Fruit fly (Drosophila melanogaster) whole organism, embryonic: Measurements from ENCODE around the gene CG43136.
A peak's percentile ranks its signal among the peaks of the same experiment; 100 is the strongest.

Experiments
- Ada2b ChIP-seq: fragments of 200-800 bp; sonication (Bioruptor generic); IDR thresholded peaks from 2 replicates; pipeline ENCODE4 v1.3.6; 2022; ENCODE audit warnings: missing biosample characterization, missing genetic modification characterization
- Atf6 ChIP-seq: fragments of 200-800 bp; sonication (Bioruptor generic); IDR thresholded peaks from 2 replicates; pipeline ENCODE4 v1.3.6; 2022; ENCODE audit warnings: missing biosample characterization, missing genetic modification characterization
- Bteb2 ChIP-seq: fragments of 200-800 bp; sonication (Bioruptor generic); optimal IDR thresholded peaks from 2 replicates; lab custom pipeline; 2016; ENCODE audit warnings: missing biosample characterization, missing genetic modification characterization
- CG10147 ChIP-seq: fragments of 200-800 bp; sonication (Bioruptor generic); optimal IDR thresholded peaks from 2 replicates; lab custom pipeline; 2019; ENCODE audit warnings: missing biosample characterization, mild to moderate bottlenecking, missing genetic modification characterization, moderate library complexity
- CG10565 ChIP-seq: fragments of 200-800 bp; sonication (Bioruptor generic); optimal IDR thresholded peaks from 3 replicates; lab custom pipeline; 2016; ENCODE audit warnings: missing biosample characterization, mild to moderate bottlenecking, missing genetic modification characterization
- CG11560 ChIP-seq: fragments of 200-800 bp; sonication (Bioruptor generic); IDR thresholded peaks from 3 replicates; pipeline ENCODE4 v1.3.6; 2022; ENCODE audit warnings: missing biosample characterization, missing genetic modification characterization
- CG12391 ChIP-seq: fragments of 200-800 bp; sonication (Bioruptor generic); optimal IDR thresholded peaks from 3 replicates; lab custom pipeline; 2018; ENCODE audit warnings: missing biosample characterization, mild to moderate bottlenecking, missing genetic modification characterization, moderate library complexity
- CG16815 ChIP-seq: fragments of 200-800 bp; sonication (Bioruptor generic); optimal IDR thresholded peaks from 3 replicates; lab custom pipeline; 2017; ENCODE audit warnings: missing biosample characterization, mild to moderate bottlenecking, missing genetic modification characterization
- CG17912 ChIP-seq: fragments of 200-800 bp; sonication (Bioruptor generic); optimal IDR thresholded peaks from 2 replicates; lab custom pipeline; 2018; ENCODE audit warnings: missing biosample characterization, mild to moderate bottlenecking, missing genetic modification characterization
- CG18599 ChIP-seq: fragments of 200-800 bp; sonication (Bioruptor generic); optimal IDR thresholded peaks from 3 replicates; lab custom pipeline; 2017; ENCODE audit warnings: missing biosample characterization, missing genetic modification characterization, mild to moderate bottlenecking, moderate library complexity, missing genetic modification reagents
- CG2120 ChIP-seq: fragments of 200-800 bp; sonication (Bioruptor generic); optimal IDR thresholded peaks from 3 replicates; lab custom pipeline; 2016; ENCODE audit warnings: missing biosample characterization, missing genetic modification characterization
- CG2199 ChIP-seq: fragments of 200-800 bp; sonication (Bioruptor generic); IDR thresholded peaks from 3 replicates; pipeline ENCODE4 v1.3.6; 2022; ENCODE audit warnings: missing biosample characterization, missing genetic modification characterization
- CG31365 ChIP-seq: fragments of 200-800 bp; sonication (Bioruptor generic); optimal IDR thresholded peaks from 2 replicates; lab custom pipeline; 2018; ENCODE audit warnings: missing biosample characterization, mild to moderate bottlenecking, missing genetic modification characterization
- CG3407 ChIP-seq: fragments of 200-800 bp; sonication (Bioruptor generic); optimal IDR thresholded peaks from 2 replicates; lab custom pipeline; 2018; ENCODE audit warnings: missing biosample characterization, mild to moderate bottlenecking, missing genetic modification characterization
- CG34376 ChIP-seq: fragments of 200-800 bp; sonication (Bioruptor generic); optimal IDR thresholded peaks from 2 replicates; lab custom pipeline; 2018; ENCODE audit warnings: missing biosample characterization, mild to moderate bottlenecking, missing genetic modification characterization
- CG3838 ChIP-seq: fragments of 200-800 bp; sonication (Bioruptor generic); optimal IDR thresholded peaks from 3 replicates; lab custom pipeline; 2016; ENCODE audit warnings: missing biosample characterization, missing genetic modification characterization
- CG5180 ChIP-seq: fragments of 200-800 bp; sonication (Bioruptor generic); optimal IDR thresholded peaks from 3 replicates; lab custom pipeline; 2017; ENCODE audit warnings: missing biosample characterization, missing genetic modification characterization, mild to moderate bottlenecking, moderate library complexity, missing genetic modification reagents
- CG6654 ChIP-seq: fragments of 200-800 bp; sonication (Bioruptor generic); optimal IDR thresholded peaks from 2 replicates; lab custom pipeline; 2017; ENCODE audit warnings: missing biosample characterization, mild to moderate bottlenecking, missing genetic modification characterization
- CG6854 ChIP-seq: fragments of 200-800 bp; sonication (Bioruptor generic); optimal IDR thresholded peaks from 3 replicates; lab custom pipeline; 2017; ENCODE audit warnings: missing biosample characterization, mild to moderate bottlenecking, missing genetic modification characterization
- CG7357 ChIP-seq: fragments of 200-800 bp; sonication (Bioruptor generic); IDR thresholded peaks from 3 replicates; pipeline ENCODE4 v1.3.6; 2022; ENCODE audit warnings: missing biosample characterization, missing genetic modification characterization
- CG7839 ChIP-seq: fragments of 200-800 bp; sonication (Bioruptor generic); optimal IDR thresholded peaks from 3 replicates; lab custom pipeline; 2018; ENCODE audit warnings: missing biosample characterization, mild to moderate bottlenecking, missing genetic modification characterization, moderate library complexity
- CG8281 ChIP-seq: fragments of 200-800 bp; sonication (Bioruptor generic); optimal IDR thresholded peaks from 2 replicates; lab custom pipeline; 2018; ENCODE audit warnings: missing biosample characterization, mild to moderate bottlenecking, missing genetic modification characterization, moderate library complexity
- Dad ChIP-seq: fragments of 200-800 bp; sonication (Bioruptor generic); optimal IDR thresholded peaks from 3 replicates; lab custom pipeline; 2016; ENCODE audit warnings: missing biosample characterization, missing genetic modification characterization
- Drgx ChIP-seq: fragments of 200-800 bp; sonication (Bioruptor generic); IDR thresholded peaks from 2 replicates; pipeline ENCODE4 v1.3.6; 2022; ENCODE audit warnings: missing biosample characterization, missing genetic modification characterization
- Ets65A ChIP-seq: fragments of 200-800 bp; sonication (Bioruptor generic); peaks from one replicate; lab custom pipeline; 2016; ENCODE audit warnings: missing biosample characterization, missing genetic modification characterization
- Fer3 ChIP-seq: fragments of 200-800 bp; sonication (Bioruptor generic); optimal IDR thresholded peaks from 2 replicates; lab custom pipeline; 2018; ENCODE audit warnings: missing biosample characterization, mild to moderate bottlenecking, missing genetic modification characterization, moderate library complexity
- NC2α ChIP-seq: fragments of 200-800 bp; sonication (Bioruptor generic); optimal IDR thresholded peaks from 2 replicates; lab custom pipeline; 2016; ENCODE audit warnings: missing biosample characterization, missing genetic modification characterization
- Sox100B ChIP-seq: fragments of 200-800 bp; sonication (Bioruptor generic); optimal IDR thresholded peaks from 3 replicates; lab custom pipeline; 2018; ENCODE audit warnings: missing biosample characterization, mild to moderate bottlenecking, missing genetic modification characterization
- bcd ChIP-seq: fragments of 200-800 bp; sonication (Bioruptor generic); optimal IDR thresholded peaks from 2 replicates; lab custom pipeline; 2017; ENCODE audit warnings: missing biosample characterization, mild to moderate bottlenecking, missing genetic modification characterization
- dysf ChIP-seq: fragments of 200-800 bp; sonication (Bioruptor generic); IDR thresholded peaks from 3 replicates; pipeline ENCODE4 v1.3.6; 2022; ENCODE audit warnings: missing biosample characterization, missing genetic modification characterization
- esg ChIP-seq: fragments of 200-800 bp; sonication (Bioruptor generic); conservative IDR thresholded peaks from 2 replicates; pipeline ENCODE4 v1.3.6; 2022; ENCODE audit warnings: missing biosample characterization, missing genetic modification characterization
- ewg ChIP-seq: fragments of 200-800 bp; sonication (Bioruptor generic); optimal IDR thresholded peaks from 3 replicates; lab custom pipeline; 2017; ENCODE audit warnings: mild to moderate bottlenecking, missing biosample characterization, missing genetic modification reagents, missing genetic modification characterization
- exex ChIP-seq: fragments of 200-800 bp; sonication (Bioruptor generic); optimal IDR thresholded peaks from 4 replicates; lab custom pipeline; 2018; ENCODE audit warnings: missing biosample characterization, mild to moderate bottlenecking, missing genetic modification characterization, moderate library complexity
- gcm2 ChIP-seq: fragments of 200-800 bp; sonication (Bioruptor generic); optimal IDR thresholded peaks from 2 replicates; lab custom pipeline; 2016; ENCODE audit warnings: missing biosample characterization, missing genetic modification characterization
- ind ChIP-seq: fragments of 200-800 bp; sonication (Bioruptor generic); optimal IDR thresholded peaks from 3 replicates; lab custom pipeline; 2016; ENCODE audit warnings: missing biosample characterization, missing genetic modification characterization
- lab ChIP-seq: fragments of 200-800 bp; sonication (Bioruptor generic); optimal IDR thresholded peaks from 3 replicates; lab custom pipeline; 2017; ENCODE audit warnings: missing biosample characterization, missing genetic modification characterization, mild to moderate bottlenecking, moderate library complexity, missing genetic modification reagents
- lmd ChIP-seq: fragments of 200-800 bp; sonication (Bioruptor generic); IDR thresholded peaks from 2 replicates; pipeline ENCODE4 v1.3.6; 2022; ENCODE audit warnings: missing biosample characterization, missing genetic modification characterization
- prd ChIP-seq, 3 experiments: fragments of >200 bp in 2 of 3; fragments of 200-800 bp in 1 of 3; sonication (Bioruptor generic) in 1 of 3; optimal IDR thresholded peaks in 2 of 3; IDR thresholded peaks in 1 of 3; 2 replicates in 2 of 3; 3 replicates in 1 of 3; pipeline versions ENCODE4 v1.3.6 to Lab custom; 2017 to 2022; ENCODE audit warnings: missing biosample characterization in 1 of 3, missing genetic modification characterization in 1 of 3
- rib ChIP-seq: fragments of 200-800 bp; sonication (Bioruptor generic); IDR thresholded peaks from 2 replicates; pipeline ENCODE4 v1.3.6; 2022; ENCODE audit warnings: missing biosample characterization, missing genetic modification characterization
- ro ChIP-seq: fragments of 200-800 bp; sonication (Bioruptor generic); IDR thresholded peaks from 2 replicates; pipeline ENCODE4 v1.3.6; 2022; ENCODE audit warnings: missing biosample characterization, missing genetic modification characterization
- run ChIP-seq: fragments of 200-800 bp; sonication (Bioruptor generic); optimal IDR thresholded peaks from 3 replicates; lab custom pipeline; 2018; ENCODE audit warnings: missing biosample characterization, mild to moderate bottlenecking, missing genetic modification characterization
- seq ChIP-seq: fragments of 200-800 bp; sonication (Bioruptor generic); IDR thresholded peaks from 2 replicates; pipeline ENCODE4 v1.3.6; 2022; ENCODE audit warnings: missing biosample characterization, missing genetic modification characterization
- sna ChIP-seq: fragments of 200-800 bp; sonication (Bioruptor generic); IDR thresholded peaks from 2 replicates; pipeline ENCODE4 v1.3.6; 2022; ENCODE audit warnings: missing biosample characterization, missing genetic modification characterization; ENCODE audit not compliant: partially characterized antibody
- tio ChIP-seq: fragments of 200-800 bp; sonication (Bioruptor generic); optimal IDR thresholded peaks from 2 replicates; lab custom pipeline; 2017; ENCODE audit warnings: missing biosample characterization, missing genetic modification characterization, inconsistent platforms
- trh ChIP-seq: fragments of 200-800 bp; sonication (Bioruptor generic); optimal IDR thresholded peaks from 2 replicates; lab custom pipeline; 2016; ENCODE audit warnings: missing biosample characterization, missing genetic modification characterization
- tup ChIP-seq: fragments of 200-800 bp; sonication (Bioruptor generic); optimal IDR thresholded peaks from 2 replicates; lab custom pipeline; 2016; ENCODE audit warnings: missing biosample characterization, mild to moderate bottlenecking, missing genetic modification characterization, moderate library complexity
- vvl ChIP-seq: fragments of 200-800 bp; sonication (Bioruptor generic); IDR thresholded peaks from 2 replicates; pipeline ENCODE4 v1.3.6; 2022; ENCODE audit warnings: missing biosample characterization, missing genetic modification characterization
- zfh2 ChIP-seq: fragments of 200-800 bp; sonication (Bioruptor generic); optimal IDR thresholded peaks from 2 replicates; lab custom pipeline; 2016; ENCODE audit warnings: missing biosample characterization, missing genetic modification characterization

Gene CG43136

dm6 chrX:5852677-5853076, 884 bp upstream of the CG43136 start (continued):
- no peak for TF ChIP-seq CG2120
- no peak for TF ChIP-seq Dad (GFP tag; lab: Kevin White, UChicago)
- peak; percentile 27 for TF ChIP-seq Fer3 (tag; lab: Kevin White, UChicago)
- no peak for TF ChIP-seq CG31365
- no peak for TF ChIP-seq Bteb2 (GFP tag; lab: Kevin White, UChicago)
- TF ChIP-seq dysf (GFP tag; lab: Robert Waterston, UW), result 0 out of 3 replicates have a peak, but pooled peaks have one; percentile 32
- no peak for TF ChIP-seq CG3838 (GFP tag; lab: Kevin White, UChicago)
- TF ChIP-seq vvl (GFP tag; lab: Robert Waterston, UW), result no peak
- TF ChIP-seq CG34376, result no peak
- TF ChIP-seq CG7357 (GFP tag; lab: Robert Waterston, UW), result no peak
- TF ChIP-seq CG12391, result peak; percentile 24
- no peak for TF ChIP-seq ewg (GFP tag; lab: Kevin White, UChicago)
- peak; percentile 50 for TF ChIP-seq CG18599 (GFP tag; lab: Kevin White, UChicago)
- TF ChIP-seq, all 482 proteins: peak for 42

- TF ChIP-seq ind (GFP tag; lab: Kevin White, UChicago), result no peak
Observed at dm6 chrX:5865051-5865450, 11.5 kb downstream of the CG43136 start, which contains the start of gene CG43137. Gene CG43137 (minus strand): TSS chrX:5865151.

- TF ChIP-seq CG17912, result no peak
- TF ChIP-seq prd (optimal IDR thresholded peaks at IDR 0.05; lab: Kevin White, UChicago), result no peak
- TF ChIP-seq prd (GFP tag; IDR thresholded peaks at IDR 0.05; lab: Robert Waterston, UW), result peak; percentile 40; the same call in 1 of the 3 replicates
- TF ChIP-seq gcm2 (GFP tag; lab: Kevin White, UChicago), result no peak
- no peak for TF ChIP-seq Ets65A (GFP tag; lab: Kevin White, UChicago)
- TF ChIP-seq CG6654 (GFP tag; lab: Kevin White, UChicago), result no peak
- no peak for TF ChIP-seq CG5180 (GFP tag; lab: Kevin White, UChicago)
- no peak for TF ChIP-seq esg
- TF ChIP-seq Atf6 (GFP tag; lab: Robert Waterston, UW), result no peak
- no peak for TF ChIP-seq sna (GFP tag; lab: Robert Waterston, UW)
- no peak for TF ChIP-seq Sox100B (GFP tag; lab: Kevin White, UChicago)
- no peak for TF ChIP-seq trh (GFP tag; lab: Kevin White, UChicago)
- TF ChIP-seq Drgx, result no peak
- TF ChIP-seq NC2α (GFP tag; lab: Kevin White, UChicago), result no peak
- TF ChIP-seq CG7839 (tag; lab: Kevin White, UChicago), result peak; percentile 15
- TF ChIP-seq rib (GFP tag; lab: Robert Waterston, UW), result no peak
- TF ChIP-seq lmd (GFP tag; lab: Robert Waterston, UW), result 0 out of 2 replicates have a peak, but pooled peaks have one; percentile 9
- TF ChIP-seq exex (tag; lab: Kevin White, UChicago), result no peak
- TF ChIP-seq tup (GFP tag; lab: Kevin White, UChicago), result no peak
- TF ChIP-seq CG11560 (tag; lab: Robert Waterston, UW), result no peak
- TF ChIP-seq lab (GFP tag; lab: Kevin White, UChicago), result peak; percentile 58
- no peak for TF ChIP-seq CG10147 (GFP tag; lab: Kevin White, UChicago)
- TF ChIP-seq tio, result no peak
- no peak for TF ChIP-seq CG2199 (GFP tag; lab: Robert Waterston, UW)
- TF ChIP-seq ro (GFP tag; lab: Robert Waterston, UW), result no peak
- no peak for TF ChIP-seq CG10565 (GFP tag; lab: Kevin White, UChicago)
- no peak for TF ChIP-seq dysf (GFP tag; lab: Robert Waterston, UW)
- TF ChIP-seq CG31365, result no peak
- 0 out of 2 replicates have a peak, but pooled peaks have one; percentile 9 for TF ChIP-seq Ada2b (GFP tag; lab: Robert Waterston, UW)
- TF ChIP-seq zfh2 (GFP tag; lab: Kevin White, UChicago), result no peak
- TF ChIP-seq CG8281, result no peak
- TF ChIP-seq CG3407, result no peak
- TF ChIP-seq run (tag; lab: Kevin White, UChicago), result no peak
- no peak for TF ChIP-seq seq
- no peak for TF ChIP-seq bcd (GFP tag; lab: Kevin White, UChicago)
- no peak for TF ChIP-seq CG16815
- no peak for TF ChIP-seq CG6854
Observed at dm6 chrX:5866095-5866494, 12.5 kb downstream of the CG43136 start.
